Fruit fly (Drosophila melanogaster) whole organism, pupa: ENCODE results near the gene Sec8.

ENCODE experiments used
- CG14655 ChIP-seq: fragments of 200-800 bp; sonication (Bioruptor generic); optimal IDR thresholded peaks from 3 replicates; lab custom pipeline; 2017; ENCODE audit warnings: mild to moderate bottlenecking, missing biosample characterization, missing genetic modification reagents, missing genetic modification characterization
- CG17806 ChIP-seq: fragments of 200-800 bp; sonication (Bioruptor generic); optimal IDR thresholded peaks from 2 replicates; lab custom pipeline; 2018; ENCODE audit warnings: missing biosample characterization, mild to moderate bottlenecking, missing genetic modification characterization, moderate library complexity
- D1 ChIP-seq: fragments of 200-800 bp; sonication (Bioruptor generic); optimal IDR thresholded peaks from 2 replicates; lab custom pipeline; 2018; ENCODE audit warnings: missing biosample characterization, mild to moderate bottlenecking, missing genetic modification characterization, moderate library complexity
- EcR ChIP-seq: fragments of 200-800 bp; sonication (Bioruptor generic); optimal IDR thresholded peaks from 3 replicates; lab custom pipeline; 2019; ENCODE audit warnings: missing biosample characterization, missing genetic modification characterization, mild to moderate bottlenecking, moderate library complexity, missing genetic modification reagents
- Pif1A ChIP-seq: fragments of 200-800 bp; sonication (Bioruptor generic); optimal IDR thresholded peaks from 3 replicates; lab custom pipeline; 2016; ENCODE audit warnings: missing biosample characterization, missing genetic modification characterization
- Pif1B ChIP-seq: fragments of 200-800 bp; sonication (Bioruptor generic); optimal IDR thresholded peaks from 3 replicates; lab custom pipeline; 2016; ENCODE audit warnings: missing biosample characterization, missing genetic modification characterization
- rn ChIP-seq: fragments of 200-800 bp; sonication (Bioruptor generic); IDR thresholded peaks from 2 replicates; pipeline ENCODE4 v1.3.6; 2022; ENCODE audit warnings: missing biosample characterization, missing genetic modification characterization

DNA sequence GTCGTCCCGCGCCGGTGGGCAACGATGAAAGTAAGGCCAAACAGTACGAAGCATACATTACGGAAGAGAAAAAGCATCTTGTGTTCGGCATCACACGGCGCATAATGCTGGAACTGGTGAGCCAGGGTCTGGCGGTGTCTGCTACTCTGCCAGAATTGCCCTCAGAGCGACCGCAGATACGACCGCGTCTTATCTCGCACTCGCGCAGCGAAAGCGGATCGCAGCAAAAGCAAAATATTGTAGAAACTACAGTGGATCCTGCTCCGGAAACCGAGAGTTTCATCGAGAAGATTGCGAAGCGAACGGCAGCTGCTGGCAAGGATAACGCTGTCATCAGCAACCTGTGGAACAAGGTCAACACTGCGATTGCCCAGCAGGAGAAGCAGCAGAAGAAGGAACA is 38.9 kb upstream of the Sec8 start:
- TF ChIP-seq CG17806 (no peak), rn (no peak), D1 (tag; lab: Kevin White, UChicago) (no peak), CG14655 (no peak), Pif1A (GFP tag; lab: Kevin White, UChicago) (no peak), Pif1B (GFP tag; lab: Kevin White, UChicago) (no peak), EcR (GFP tag; lab: Kevin White, UChicago) (no peak)
